Fruit fly (Drosophila melanogaster) whole organism, adult: ENCODE results near the gene grp.

Source experiments
- CG11617 ChIP-seq: fragments of 200-800 bp; sonication (Bioruptor generic); optimal IDR thresholded peaks from 2 replicates; lab custom pipeline; 2017; ENCODE audit warnings: mild to moderate bottlenecking, missing biosample characterization, missing genetic modification reagents, missing genetic modification characterization
- CG12768 ChIP-seq: fragments of 200-800 bp; sonication (Bioruptor generic); optimal IDR thresholded peaks from 2 replicates; lab custom pipeline; 2017; ENCODE audit warnings: missing biosample characterization, missing genetic modification characterization, mild to moderate bottlenecking, moderate library complexity, missing genetic modification reagents
- CG14711 ChIP-seq: fragments of 200-800 bp; sonication (Bioruptor generic); optimal IDR thresholded peaks from 2 replicates; lab custom pipeline; 2018; ENCODE audit warnings: missing biosample characterization, mild to moderate bottlenecking, missing genetic modification characterization, moderate library complexity
- CG1620 ChIP-seq: fragments of 200-800 bp; sonication (Bioruptor generic); optimal IDR thresholded peaks from 2 replicates; lab custom pipeline; 2016; ENCODE audit warnings: missing biosample characterization, missing genetic modification characterization
- CG33017 ChIP-seq: fragments of 200-800 bp; sonication (Bioruptor generic); optimal IDR thresholded peaks from 2 replicates; lab custom pipeline; 2018; ENCODE audit warnings: missing biosample characterization, mild to moderate bottlenecking, missing genetic modification characterization, moderate library complexity
- CG5204 ChIP-seq: fragments of 200-800 bp; sonication (Bioruptor generic); optimal IDR thresholded peaks from 2 replicates; lab custom pipeline; 2016; ENCODE audit warnings: missing biosample characterization, missing genetic modification characterization
- Clk ChIP-seq: fragments of 200-800 bp; sonication (Bioruptor generic); optimal IDR thresholded peaks from 2 replicates; lab custom pipeline; 2017; ENCODE audit warnings: missing biosample characterization, missing genetic modification characterization
- Crg-1 ChIP-seq: fragments of 200-800 bp; sonication (Bioruptor generic); optimal IDR thresholded peaks from 2 replicates; lab custom pipeline; 2016; ENCODE audit warnings: missing biosample characterization, missing genetic modification characterization
- cic ChIP-seq: fragments of 200-800 bp; sonication (Bioruptor generic); optimal IDR thresholded peaks from 2 replicates; lab custom pipeline; 2017; ENCODE audit warnings: missing biosample characterization, mild to moderate bottlenecking, missing genetic modification characterization, moderate library complexity
- cnc ChIP-seq, 2 experiments: fragments of >200 bp; optimal IDR thresholded peaks; 2 replicates each; lab custom pipeline; 2017
- kay ChIP-seq: fragments of 200-800 bp; sonication (Bioruptor generic); peaks from one replicate; lab custom pipeline; 2016; ENCODE audit warnings: missing biosample characterization, missing genetic modification characterization, borderline replicate concordance
- pad ChIP-seq: fragments of 200-800 bp; sonication (Bioruptor generic); optimal IDR thresholded peaks from 3 replicates; lab custom pipeline; 2017; ENCODE audit warnings: missing biosample characterization, missing genetic modification characterization, mild to moderate bottlenecking, moderate library complexity, missing genetic modification reagents
- tj ChIP-seq: fragments of 200-800 bp; sonication (Bioruptor generic); optimal IDR thresholded peaks from 3 replicates; lab custom pipeline; 2017; ENCODE audit warnings: missing biosample characterization, mild to moderate bottlenecking, missing genetic modification characterization, moderate library complexity

- no peak for TF ChIP-seq tj (GFP tag; lab: Kevin White, UChicago)
- TF ChIP-seq CG33017 (tag; lab: Kevin White, UChicago) = no peak
- no peak for TF ChIP-seq cnc (optimal IDR thresholded peaks at IDR 0.05; lab: Kevin White, UChicago)
- TF ChIP-seq CG12768 (GFP tag; lab: Kevin White, UChicago) = no peak
- no peak for TF ChIP-seq CG1620 (GFP tag; lab: Kevin White, UChicago)
- TF ChIP-seq pad (GFP tag; lab: Kevin White, UChicago) = no peak
- no peak for TF ChIP-seq cic (GFP tag; lab: Kevin White, UChicago)
- TF ChIP-seq CG14711 (tag; lab: Kevin White, UChicago) = no peak
- peak; percentile 15 for TF ChIP-seq CG5204 (GFP tag; lab: Kevin White, UChicago)
- TF ChIP-seq CG11617 (GFP tag; lab: Kevin White, UChicago) = no peak
- peak; percentile 39 for TF ChIP-seq kay
- no peak for TF ChIP-seq Crg-1 (GFP tag; lab: Kevin White, UChicago)
- no peak for TF ChIP-seq Clk (GFP tag; lab: Kevin White, UChicago)
These were observed 32.1 kb upstream of the grp start for dm6 chr2L:16647773-16648172.
